Fruit fly (Drosophila melanogaster): ENCODE data around the gene CG18809.

DNA sequence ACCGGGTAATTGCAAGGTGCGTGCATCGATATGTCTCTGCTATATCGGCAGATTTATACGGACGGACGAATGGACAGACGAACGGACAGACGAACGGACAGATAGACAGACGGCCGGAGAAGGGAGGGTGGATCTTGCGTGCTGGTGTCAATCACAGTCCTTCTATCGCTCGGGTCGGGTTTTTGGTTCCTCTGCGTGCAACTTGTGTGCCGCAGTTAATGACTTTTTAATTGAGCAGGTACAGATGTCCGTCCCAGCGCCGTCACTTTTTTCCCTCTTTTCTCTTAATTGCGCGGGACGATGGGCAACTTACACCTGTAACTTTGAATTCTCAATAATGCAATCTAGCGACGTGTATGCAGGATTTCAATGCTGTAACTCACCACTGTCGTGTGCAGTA lies 42.7 kb upstream of the CG18809 start:
- TF ChIP-seq Ets96B (tag; optimal IDR thresholded peaks at IDR 0.05) (no peak), Eip78C (GFP tag) (no peak), CG6854 (GFP tag; optimal IDR thresholded peaks at IDR 0.05) (no peak), net (GFP tag; optimal IDR thresholded peaks at IDR 0.05) (no peak), Sox102F (GFP tag; optimal IDR thresholded peaks at IDR 0.05) (no peak), Gug (GFP tag; IDR thresholded peaks at IDR 0.05) (no peak), CG34406 (GFP tag; optimal IDR thresholded peaks at IDR 0.05) (no peak), CG31627 (GFP tag; optimal IDR thresholded peaks at IDR 0.05) (no peak), CG11902 (GFP tag; optimal IDR thresholded peaks at IDR 0.05) (no peak), CG9139 (GFP tag; optimal IDR thresholded peaks at IDR 0.05) (no peak), cyc (GFP tag; optimal IDR thresholded peaks at IDR 0.05) (no peak), Hr38 (GFP tag; optimal IDR thresholded peaks at IDR 0.05) (no peak), Met (GFP tag; optimal IDR thresholded peaks at IDR 0.05) (no peak), Blimp-1 (GFP tag; optimal IDR thresholded peaks at IDR 0.05) (no peak)

Measured in whole organism, prepupa.